Fruit fly (Drosophila melanogaster) whole organism, embryonic: ENCODE measurements around the gene rost.

Experiments used
- Asciz ChIP-seq: fragments of 200-800 bp; sonication (Bioruptor generic); optimal IDR thresholded peaks from 2 replicates; lab custom pipeline; 2017; ENCODE audit warnings: missing biosample characterization, mild to moderate bottlenecking, missing genetic modification characterization, missing genetic modification reagents
- CG10366 ChIP-seq: fragments of 200-800 bp; sonication (Bioruptor generic); IDR thresholded peaks from 2 replicates; pipeline ENCODE4 v1.3.6; 2022; ENCODE audit warnings: missing biosample characterization, missing genetic modification characterization
- CG12236 ChIP-seq: fragments of 200-800 bp; sonication (Bioruptor generic); optimal IDR thresholded peaks from 2 replicates; lab custom pipeline; 2016; ENCODE audit warnings: missing biosample characterization, missing genetic modification characterization
- CG12299 ChIP-seq: fragments of 200-800 bp; sonication (Bioruptor generic); optimal IDR thresholded peaks from 2 replicates; lab custom pipeline; 2018; ENCODE audit warnings: missing biosample characterization, mild to moderate bottlenecking, missing genetic modification characterization
- CG13296 ChIP-seq: fragments of 200-800 bp; sonication (Bioruptor generic); optimal IDR thresholded peaks from 3 replicates; lab custom pipeline; 2018; ENCODE audit warnings: missing biosample characterization, mild to moderate bottlenecking, missing genetic modification characterization
- CG13775 ChIP-seq: fragments of 200-800 bp; sonication (Bioruptor generic); optimal IDR thresholded peaks from 3 replicates; lab custom pipeline; 2017; ENCODE audit warnings: missing biosample characterization, mild to moderate bottlenecking, missing genetic modification characterization
- CG18599 ChIP-seq: fragments of 200-800 bp; sonication (Bioruptor generic); optimal IDR thresholded peaks from 3 replicates; lab custom pipeline; 2017; ENCODE audit warnings: missing biosample characterization, missing genetic modification characterization, mild to moderate bottlenecking, moderate library complexity, missing genetic modification reagents
- CG18619 ChIP-seq: fragments of 200-800 bp; sonication (Bioruptor generic); optimal IDR thresholded peaks from 3 replicates; lab custom pipeline; 2017; ENCODE audit warnings: missing biosample characterization, mild to moderate bottlenecking, missing genetic modification characterization
- CG30020 ChIP-seq: fragments of 200-800 bp; optimal IDR thresholded peaks from 2 replicates; lab custom pipeline; 2019; ENCODE audit warnings: missing biosample characterization, mild to moderate bottlenecking, missing genetic modification characterization, moderate library complexity
- CG32532 ChIP-seq: fragments of 200-800 bp; sonication (Bioruptor generic); IDR thresholded peaks from 2 replicates; pipeline ENCODE4 v1.3.6; 2022; ENCODE audit warnings: missing biosample characterization, missing genetic modification characterization
- CG3838 ChIP-seq: fragments of 200-800 bp; sonication (Bioruptor generic); optimal IDR thresholded peaks from 3 replicates; lab custom pipeline; 2016; ENCODE audit warnings: missing biosample characterization, missing genetic modification characterization
- CG3995 ChIP-seq: fragments of 200-800 bp; sonication (Bioruptor generic); optimal IDR thresholded peaks from 3 replicates; lab custom pipeline; 2016; ENCODE audit warnings: missing biosample characterization, missing genetic modification characterization
- CG7839 ChIP-seq: fragments of 200-800 bp; sonication (Bioruptor generic); optimal IDR thresholded peaks from 3 replicates; lab custom pipeline; 2018; ENCODE audit warnings: missing biosample characterization, mild to moderate bottlenecking, missing genetic modification characterization, moderate library complexity
- Doc2 ChIP-seq: fragments of 200-800 bp; sonication (Bioruptor generic); IDR thresholded peaks from 2 replicates; pipeline ENCODE4 v1.3.6; 2022; ENCODE audit warnings: missing biosample characterization, missing genetic modification characterization
- Dp ChIP-seq: fragments of 200-800 bp; sonication (Bioruptor generic); optimal IDR thresholded peaks from 2 replicates; lab custom pipeline; 2018; ENCODE audit warnings: missing biosample characterization, mild to moderate bottlenecking, missing genetic modification characterization, moderate library complexity
- Fer3 ChIP-seq: fragments of 200-800 bp; sonication (Bioruptor generic); optimal IDR thresholded peaks from 2 replicates; lab custom pipeline; 2018; ENCODE audit warnings: missing biosample characterization, mild to moderate bottlenecking, missing genetic modification characterization, moderate library complexity
- Gug ChIP-seq: fragments of 200-800 bp; sonication (Bioruptor generic); IDR thresholded peaks from 4 replicates; pipeline ENCODE4 v1.3.6; 2022; ENCODE audit warnings: missing biosample characterization, missing genetic modification characterization
- HLH3B ChIP-seq: fragments of 200-800 bp; sonication (Bioruptor generic); IDR thresholded peaks from 2 replicates; pipeline ENCODE4 v1.3.6; 2022; ENCODE audit warnings: missing biosample characterization, missing genetic modification characterization
- HLH54F ChIP-seq: fragments of 200-800 bp; sonication (Bioruptor generic); optimal IDR thresholded peaks from 3 replicates; lab custom pipeline; 2016; ENCODE audit warnings: missing biosample characterization, missing genetic modification characterization
- Hr51 ChIP-seq, 2 experiments: fragments of 200-800 bp; sonication (Bioruptor generic); optimal IDR thresholded peaks; 2 replicates in 1 of 2; 3 replicates in 1 of 2; lab custom pipeline; 2016 to 2018; ENCODE audit warnings: missing biosample characterization in 2 of 2, missing genetic modification characterization in 2 of 2, mild to moderate bottlenecking in 1 of 2, moderate library complexity in 1 of 2
- Hsf ChIP-seq: fragments of 200-800 bp; sonication (Bioruptor generic); optimal IDR thresholded peaks from 3 replicates; lab custom pipeline; 2016; ENCODE audit warnings: missing biosample characterization, missing genetic modification characterization
- Lpt ChIP-seq: fragments of >200 bp; optimal IDR thresholded peaks from 2 replicates; lab custom pipeline; 2018; ENCODE audit warnings: missing biosample characterization, missing genetic modification characterization
- MTF-1 ChIP-seq: fragments of 200-800 bp; sonication (Bioruptor generic); optimal IDR thresholded peaks from 2 replicates; lab custom pipeline; 2018; ENCODE audit warnings: missing biosample characterization, mild to moderate bottlenecking, missing genetic modification characterization, borderline replicate concordance
- Mrtf ChIP-seq: fragments of 200-800 bp; sonication (Bioruptor generic); IDR thresholded peaks from 3 replicates; pipeline ENCODE4 v1.3.6; 2022; ENCODE audit warnings: missing biosample characterization, missing genetic modification characterization
- NfI ChIP-seq: fragments of 200-800 bp; sonication (Bioruptor generic); optimal IDR thresholded peaks from 3 replicates; lab custom pipeline; 2018; ENCODE audit warnings: missing biosample characterization, mild to moderate bottlenecking, missing genetic modification characterization, moderate library complexity
- Ssrp ChIP-seq: fragments of 200-800 bp; sonication (Bioruptor generic); optimal IDR thresholded peaks from 2 replicates; lab custom pipeline; 2018; ENCODE audit warnings: missing biosample characterization, mild to moderate bottlenecking, missing genetic modification characterization, moderate library complexity
- ara ChIP-seq: fragments of 200-800 bp; sonication (Bioruptor generic); IDR thresholded peaks from 2 replicates; pipeline ENCODE4 v1.3.6; 2022; ENCODE audit warnings: missing biosample characterization, missing genetic modification characterization
- az2 ChIP-seq: fragments of 200-800 bp; sonication (Bioruptor generic); optimal IDR thresholded peaks from 3 replicates; lab custom pipeline; 2016; ENCODE audit warnings: missing biosample characterization, missing genetic modification characterization
- cas ChIP-seq: fragments of 200-800 bp; sonication (Bioruptor generic); IDR thresholded peaks from 2 replicates; pipeline ENCODE4 v1.3.6; 2022; ENCODE audit warnings: missing biosample characterization, missing genetic modification characterization
- dati ChIP-seq: fragments of 200-800 bp; sonication (Bioruptor generic); IDR thresholded peaks from 2 replicates; pipeline ENCODE4 v1.3.6; 2022; ENCODE audit warnings: missing biosample characterization, missing genetic modification characterization
- exex ChIP-seq: fragments of 200-800 bp; sonication (Bioruptor generic); optimal IDR thresholded peaks from 4 replicates; lab custom pipeline; 2018; ENCODE audit warnings: missing biosample characterization, mild to moderate bottlenecking, missing genetic modification characterization, moderate library complexity
- fd3F ChIP-seq: fragments of 200-800 bp; sonication (Bioruptor generic); optimal IDR thresholded peaks from 2 replicates; lab custom pipeline; 2018; ENCODE audit warnings: missing biosample characterization, mild to moderate bottlenecking, missing genetic modification characterization, moderate library complexity
- gfzf ChIP-seq: fragments of 200-800 bp; sonication (Bioruptor generic); optimal IDR thresholded peaks from 2 replicates; lab custom pipeline; 2016; ENCODE audit warnings: missing biosample characterization, mild to moderate bottlenecking, missing genetic modification characterization, moderate library complexity
- grau ChIP-seq: fragments of 200-800 bp; optimal IDR thresholded peaks from 3 replicates; lab custom pipeline; 2019; ENCODE audit warnings: missing biosample characterization, mild to moderate bottlenecking, missing genetic modification characterization, moderate library complexity
- grn ChIP-seq: fragments of 200-800 bp; sonication (Bioruptor generic); optimal IDR thresholded peaks from 3 replicates; lab custom pipeline; 2017; ENCODE audit warnings: missing biosample characterization, missing genetic modification characterization
- gt ChIP-seq: fragments of 200-800 bp; sonication (Bioruptor generic); IDR thresholded peaks from 2 replicates; pipeline ENCODE4 v1.3.6; 2022; ENCODE audit warnings: missing biosample characterization, missing genetic modification characterization
- inv ChIP-seq: fragments of 200-800 bp; sonication (Bioruptor generic); IDR thresholded peaks from 2 replicates; pipeline ENCODE4 v1.3.6; 2022; ENCODE audit warnings: missing biosample characterization, missing genetic modification characterization; ENCODE audit not compliant: partially characterized antibody
- lab ChIP-seq: fragments of 200-800 bp; sonication (Bioruptor generic); optimal IDR thresholded peaks from 3 replicates; lab custom pipeline; 2017; ENCODE audit warnings: missing biosample characterization, missing genetic modification characterization, mild to moderate bottlenecking, moderate library complexity, missing genetic modification reagents
- maf-S ChIP-seq: fragments of 200-800 bp; sonication (Bioruptor generic); optimal IDR thresholded peaks from 2 replicates; lab custom pipeline; 2016; ENCODE audit warnings: missing biosample characterization, missing genetic modification characterization
- mirr ChIP-seq: fragments of 200-800 bp; sonication (Bioruptor generic); optimal IDR thresholded peaks from 3 replicates; lab custom pipeline; 2018; ENCODE audit warnings: missing biosample characterization, mild to moderate bottlenecking, missing genetic modification characterization
- oc ChIP-seq: fragments of 200-800 bp; sonication (Bioruptor generic); optimal IDR thresholded peaks from 2 replicates; lab custom pipeline; 2018; ENCODE audit warnings: missing biosample characterization, mild to moderate bottlenecking, missing genetic modification characterization, moderate library complexity
- org-1 ChIP-seq: fragments of 200-800 bp; sonication (Bioruptor generic); optimal IDR thresholded peaks from 2 replicates; lab custom pipeline; 2017; ENCODE audit warnings: missing biosample characterization, missing genetic modification characterization
- prd ChIP-seq, 3 experiments: fragments of >200 bp in 2 of 3; fragments of 200-800 bp in 1 of 3; sonication (Bioruptor generic) in 1 of 3; optimal IDR thresholded peaks in 2 of 3; IDR thresholded peaks in 1 of 3; 2 replicates in 2 of 3; 3 replicates in 1 of 3; pipeline versions ENCODE4 v1.3.6 to Lab custom; 2017 to 2022; ENCODE audit warnings: missing biosample characterization in 1 of 3, missing genetic modification characterization in 1 of 3
- ranshi ChIP-seq: fragments of 200-800 bp; sonication (Bioruptor generic); IDR thresholded peaks from 2 replicates; pipeline ENCODE4 v1.3.6; 2022; ENCODE audit warnings: missing biosample characterization, missing genetic modification characterization
- row ChIP-seq: fragments of 200-800 bp; sonication (Bioruptor generic); IDR thresholded peaks from 3 replicates; pipeline ENCODE4 v1.3.6; 2022; ENCODE audit warnings: missing biosample characterization, missing genetic modification characterization
- sens-2 ChIP-seq: fragments of 200-800 bp; sonication (Bioruptor generic); IDR thresholded peaks from 2 replicates; pipeline ENCODE4 v1.3.6; 2022; ENCODE audit warnings: missing biosample characterization, missing genetic modification characterization
- tll ChIP-seq, 2 experiments: fragments of 200-800 bp in 1 of 2; fragments of >200 bp in 1 of 2; sonication (Bioruptor generic) in 1 of 2; optimal IDR thresholded peaks; 2 replicates each; lab custom pipeline; 2017 to 2019; ENCODE audit warnings: missing biosample characterization in 2 of 2, missing genetic modification characterization in 2 of 2, mild to moderate bottlenecking in 1 of 2, moderate library complexity in 1 of 2
- unpg ChIP-seq: fragments of 200-800 bp; sonication (Bioruptor generic); optimal IDR thresholded peaks from 3 replicates; lab custom pipeline; 2018; ENCODE audit warnings: missing biosample characterization, mild to moderate bottlenecking, missing genetic modification characterization, moderate library complexity
- zen2 ChIP-seq: fragments of 200-800 bp; sonication (Bioruptor generic); IDR thresholded peaks from 3 replicates; pipeline ENCODE4 v1.3.6; 2022; ENCODE audit warnings: missing biosample characterization, missing genetic modification characterization; ENCODE audit not compliant: partially characterized antibody

The rost gene

dm6 chr2L:9011543-9012238 lies 22.4 kb upstream of the rost start, which contains the start of gene CG13102 (continued):
- TF ChIP-seq unpg (GFP tag; lab: Kevin White, UChicago) (no peak), HLH54F (GFP tag; lab: Kevin White, UChicago) (no peak), CG10366 (GFP tag; lab: Robert Waterston, UW) (no peak), Hsf (GFP tag; lab: Kevin White, UChicago) (no peak), grau (peak; percentile 28), Fer3 (no peak), row (GFP tag; lab: Robert Waterston, UW) (peak; percentile 63; the same call in 2 of the 3 replicates), CG3838 (GFP tag; lab: Kevin White, UChicago) (no peak), sens-2 (GFP tag; lab: Robert Waterston, UW) (no peak), Ssrp (tag; lab: Kevin White, UChicago) (no peak), CG12299 (tag; lab: Kevin White, UChicago) (no peak), CG12236 (GFP tag; lab: Kevin White, UChicago) (no peak), CG13296 (GFP tag; lab: Kevin White, UChicago) (no peak), az2 (no peak), lab (GFP tag; lab: Kevin White, UChicago) (peak; percentile 5), exex (tag; lab: Kevin White, UChicago) (peak; percentile 92), CG13775 (GFP tag; lab: Kevin White, UChicago) (no peak), HLH3B (GFP tag; lab: Robert Waterston, UW) (no peak), Gug (GFP tag; lab: Robert Waterston, UW) (no peak), prd (optimal IDR thresholded peaks at IDR 0.05; lab: Kevin White, UChicago) (no peak), prd (GFP tag; IDR thresholded peaks at IDR 0.05; lab: Robert Waterston, UW) (no peak), zen2 (GFP tag; lab: Robert Waterston, UW) (no peak), CG18619 (GFP tag; lab: Kevin White, UChicago) (no peak), fd3F (no peak), gfzf (GFP tag; lab: Kevin White, UChicago) (no peak), CG7839 (no peak), Dp (GFP tag; lab: Kevin White, UChicago) (no peak), Mrtf (GFP tag; lab: Robert Waterston, UW) (no peak), mirr (GFP tag; lab: Kevin White, UChicago) (peak; percentile 29), inv (GFP tag; lab: Robert Waterston, UW) (no peak), CG30020 (tag; lab: Kevin White, UChicago) (no peak), org-1 (GFP tag; lab: Kevin White, UChicago) (no peak), Asciz (no peak), NfI (GFP tag; lab: Kevin White, UChicago) (peak; percentile 29), CG18599 (GFP tag; lab: Kevin White, UChicago) (peak; percentile 42), Lpt (GFP tag; lab: Kevin White, UChicago) (no peak), CG3995 (GFP tag; lab: Kevin White, UChicago) (no peak), CG32532 (no peak), tll (GFP tag; optimal IDR thresholded peaks at IDR 0.05; lab: Kevin White, UChicago) (no peak), ara (GFP tag; lab: Robert Waterston, UW) (no peak), ranshi (GFP tag; lab: Robert Waterston, UW) (0 out of 2 replicates have a peak, but pooled peaks have one; percentile 21), dati (GFP tag; lab: Robert Waterston, UW) (no peak), cas (GFP tag; lab: Robert Waterston, UW) (no peak), Doc2 (GFP tag; lab: Robert Waterston, UW) (no peak), oc (no peak), maf-S (no peak), gt (GFP tag; lab: Robert Waterston, UW) (no peak), Hr51 (GFP tag; optimal IDR thresholded peaks at IDR 0.05; lab: Kevin White, UChicago) (peak in 1 of 2 experiments; percentile 45), MTF-1 (GFP tag; lab: Kevin White, UChicago) (no peak), grn (peak; percentile 61)
